Fruit fly (Drosophila melanogaster): ENCODE data around the gene CG17681.

Gene CG17681

dm6 chr2L:18202811-18203210, 49.9 kb downstream of the CG17681 start:
- no peak for TF ChIP-seq CG32264 (GFP tag; optimal IDR thresholded peaks at IDR 0.05)
- no peak for TF ChIP-seq br (GFP tag; optimal IDR thresholded peaks at IDR 0.05)
- no peak for TF ChIP-seq rgr (GFP tag; optimal IDR thresholded peaks at IDR 0.05)
- TF ChIP-seq Myc (optimal IDR thresholded peaks at IDR 0.05), result no peak
- TF ChIP-seq psq (GFP tag; optimal IDR thresholded peaks at IDR 0.05), result no peak
- TF ChIP-seq CG9705 (GFP tag; optimal IDR thresholded peaks at IDR 0.05), result no peak
- no peak for TF ChIP-seq sv (GFP tag; optimal IDR thresholded peaks at IDR 0.05)
- TF ChIP-seq dmrt93B (GFP tag; optimal IDR thresholded peaks at IDR 0.05), result no peak

Data from whole organism, wandering third instar larva.